Fruit fly (Drosophila melanogaster) whole organism, prepupa: ENCODE results near the gene shi.

ENCODE experiments used
- CG1621 ChIP-seq: fragments of 200-800 bp; sonication (Bioruptor generic); optimal IDR thresholded peaks from 3 replicates; lab custom pipeline; 2018; ENCODE audit warnings: missing biosample characterization, mild to moderate bottlenecking, missing genetic modification characterization
- CG16779 ChIP-seq: fragments of 200-800 bp; sonication (Bioruptor generic); optimal IDR thresholded peaks from 3 replicates; lab custom pipeline; 2017; ENCODE audit warnings: missing biosample characterization, mild to moderate bottlenecking, missing genetic modification characterization
- CG3032 ChIP-seq: fragments of 200-800 bp; optimal IDR thresholded peaks from 2 replicates; lab custom pipeline; 2019; ENCODE audit warnings: missing biosample characterization, mild to moderate bottlenecking, missing genetic modification characterization, moderate library complexity
- CG6163 ChIP-seq: fragments of 200-800 bp; sonication (Bioruptor generic); IDR thresholded peaks from 3 replicates; pipeline ENCODE4 v1.3.6; 2022; ENCODE audit warnings: missing biosample characterization, missing genetic modification characterization
- CG6276 ChIP-seq: fragments of 200-800 bp; sonication (Bioruptor generic); optimal IDR thresholded peaks from 2 replicates; lab custom pipeline; 2017; ENCODE audit warnings: missing biosample characterization, mild to moderate bottlenecking, missing genetic modification characterization
- CG6808 ChIP-seq: fragments of 200-800 bp; sonication (Bioruptor generic); optimal IDR thresholded peaks from 3 replicates; lab custom pipeline; 2017; ENCODE audit warnings: missing biosample characterization, missing genetic modification characterization, mild to moderate bottlenecking, moderate library complexity, missing genetic modification reagents
- CG7368 ChIP-seq: fragments of 200-800 bp; sonication (Bioruptor generic); optimal IDR thresholded peaks from 3 replicates; lab custom pipeline; 2016; ENCODE audit warnings: missing biosample characterization, missing genetic modification characterization
- CG8119 ChIP-seq: fragments of 200-800 bp; sonication (Bioruptor generic); IDR thresholded peaks from 3 replicates; pipeline ENCODE4 v1.3.6; 2022; ENCODE audit warnings: missing biosample characterization, missing genetic modification characterization
- CG8319 ChIP-seq: fragments of 200-800 bp; sonication (Bioruptor generic); optimal IDR thresholded peaks from 3 replicates; lab custom pipeline; 2016; ENCODE audit warnings: missing biosample characterization, missing genetic modification characterization
- CG9139 ChIP-seq: fragments of 200-800 bp; sonication (Bioruptor generic); optimal IDR thresholded peaks from 3 replicates; lab custom pipeline; 2017; ENCODE audit warnings: missing biosample characterization, mild to moderate bottlenecking, missing genetic modification characterization
- Eip78C ChIP-seq: fragments of 200-800 bp; sonication (Bioruptor generic); peaks from one replicate; lab custom pipeline; 2016; ENCODE audit warnings: missing biosample characterization, missing genetic modification characterization
- Gug ChIP-seq: fragments of 200-800 bp; sonication (Bioruptor generic); IDR thresholded peaks from 2 replicates; pipeline ENCODE4 v1.3.6; 2022; ENCODE audit warnings: missing biosample characterization, missing genetic modification characterization
- Smox ChIP-seq: fragments of 200-800 bp; sonication (Bioruptor generic); optimal IDR thresholded peaks from 3 replicates; lab custom pipeline; 2016; ENCODE audit warnings: missing biosample characterization, missing genetic modification characterization
- Sox102F ChIP-seq: fragments of 200-800 bp; sonication (Bioruptor generic); optimal IDR thresholded peaks from 2 replicates; lab custom pipeline; 2016; ENCODE audit warnings: missing biosample characterization, mild to moderate bottlenecking, missing genetic modification characterization
- Sox15 ChIP-seq: fragments of 200-800 bp; sonication (Bioruptor generic); optimal IDR thresholded peaks from 3 replicates; lab custom pipeline; 2016; ENCODE audit warnings: missing biosample characterization, missing genetic modification characterization
- achi ChIP-seq: fragments of 200-800 bp; sonication (Bioruptor generic); optimal IDR thresholded peaks from 3 replicates; lab custom pipeline; 2016; ENCODE audit warnings: missing biosample characterization, missing genetic modification characterization
- dsx ChIP-seq: fragments of 200-800 bp; optimal IDR thresholded peaks from 3 replicates; lab custom pipeline; 2019; ENCODE audit warnings: missing biosample characterization, mild to moderate bottlenecking, missing genetic modification characterization, moderate library complexity; ENCODE audit not compliant: poor library complexity, severe bottlenecking
- esn ChIP-seq: fragments of 200-800 bp; sonication (Bioruptor generic); optimal IDR thresholded peaks from 2 replicates; lab custom pipeline; 2016; ENCODE audit warnings: missing biosample characterization, mild to moderate bottlenecking, missing genetic modification characterization, moderate library complexity
- fd59A ChIP-seq: fragments of 200-800 bp; sonication (Bioruptor generic); optimal IDR thresholded peaks from 2 replicates; lab custom pipeline; 2017; ENCODE audit warnings: missing biosample characterization, mild to moderate bottlenecking, missing genetic modification characterization, missing genetic modification reagents
- fkh ChIP-seq: fragments of 200-800 bp; sonication (Bioruptor generic); optimal IDR thresholded peaks from 3 replicates; lab custom pipeline; 2017; ENCODE audit warnings: missing biosample characterization, mild to moderate bottlenecking, missing genetic modification characterization, moderate library complexity
- pdm3 ChIP-seq: fragments of 200-800 bp; sonication (Bioruptor generic); optimal IDR thresholded peaks from 3 replicates; lab custom pipeline; 2016; ENCODE audit warnings: missing biosample characterization, missing genetic modification characterization
- ss ChIP-seq, 2 experiments: fragments of 200-800 bp; sonication (Bioruptor generic); optimal IDR thresholded peaks; 2 replicates in 1 of 2; 3 replicates in 1 of 2; lab custom pipeline; 2017 to 2018; ENCODE audit warnings: mild to moderate bottlenecking in 2 of 2, missing biosample characterization in 2 of 2, missing genetic modification characterization in 2 of 2, moderate library complexity in 1 of 2
- svp ChIP-seq: fragments of 200-800 bp; sonication (Bioruptor generic); peaks from one replicate; lab custom pipeline; 2016; ENCODE audit warnings: missing biosample characterization, missing genetic modification characterization

Gene shi

dm6 chrX:15940105-15940955 is 48.4 kb downstream of the shi start, which contains the start of gene Stim:
Gene Stim, minus strand, starts transcription at chrX:15940451.
- TF ChIP-seq Sox15 (no peak), CG8119 (GFP tag; lab: Robert Waterston, UW) (no peak), Smox (GFP tag; lab: Kevin White, UChicago) (no peak), CG8319 (GFP tag; lab: Kevin White, UChicago) (no peak), Eip78C (GFP tag; lab: Kevin White, UChicago) (no peak), CG7368 (no peak), CG3032 (tag; lab: Kevin White, UChicago) (no peak), svp (GFP tag; lab: Kevin White, UChicago) (peak; percentile 67), achi (GFP tag; lab: Kevin White, UChicago) (peak; percentile 63), CG6276 (no peak), dsx (GFP tag; lab: Kevin White, UChicago) (peak; percentile 70), esn (GFP tag; lab: Kevin White, UChicago) (no peak), CG1621 (tag; lab: Kevin White, UChicago) (no peak), ss (GFP tag; optimal IDR thresholded peaks at IDR 0.05; lab: Kevin White, UChicago) (no peak), Sox102F (GFP tag; lab: Kevin White, UChicago) (no peak)

DNA sequence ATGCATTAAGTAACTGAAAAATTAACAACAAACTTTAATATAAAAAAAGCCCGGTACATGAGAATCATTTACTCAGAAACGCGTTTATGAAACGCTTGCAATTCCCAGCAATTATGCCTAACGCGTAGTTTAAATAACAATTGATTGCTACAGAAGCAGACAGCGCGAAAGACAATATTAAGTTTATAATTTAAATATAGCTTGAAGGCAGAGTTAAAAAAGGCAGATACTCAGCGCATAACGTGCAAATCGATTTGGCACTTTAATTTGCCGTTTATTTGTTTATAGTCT is 49.0 kb downstream of the shi start, which contains the start of gene CG8924:
Gene CG8924 (plus strand): TSS at position 122 of the 291 bp plus-strand sequence.
- TF ChIP-seq Eip78C (GFP tag; lab: Kevin White, UChicago) (peak; percentile 58), CG3032 (tag; lab: Kevin White, UChicago) (no peak)
- TF ChIP-seq, all 60 proteins: peak for 1

DNA sequence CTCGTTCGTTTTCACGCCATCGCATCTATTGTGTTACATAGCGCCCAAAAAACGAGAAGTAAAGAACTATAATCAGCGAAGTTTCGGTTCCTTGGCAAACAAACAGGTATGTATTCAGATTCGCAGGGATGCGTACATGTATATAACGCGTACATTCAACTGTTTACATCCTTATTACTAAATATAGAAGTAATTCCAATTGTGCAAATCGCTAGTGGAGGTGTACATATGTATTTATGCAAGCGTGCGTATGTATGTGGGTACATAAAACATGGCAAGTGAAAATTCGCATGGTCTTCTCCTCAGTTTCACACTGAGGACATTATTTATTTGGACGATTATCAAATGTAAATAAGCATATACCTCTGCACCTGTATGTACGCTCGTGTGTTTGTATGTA is 49.6 kb downstream of the shi start:
- TF ChIP-seq svp (GFP tag; lab: Kevin White, UChicago) (no peak), fkh (GFP tag; lab: Kevin White, UChicago) (no peak), CG1621 (tag; lab: Kevin White, UChicago) (no peak), Gug (no peak)

DNA sequence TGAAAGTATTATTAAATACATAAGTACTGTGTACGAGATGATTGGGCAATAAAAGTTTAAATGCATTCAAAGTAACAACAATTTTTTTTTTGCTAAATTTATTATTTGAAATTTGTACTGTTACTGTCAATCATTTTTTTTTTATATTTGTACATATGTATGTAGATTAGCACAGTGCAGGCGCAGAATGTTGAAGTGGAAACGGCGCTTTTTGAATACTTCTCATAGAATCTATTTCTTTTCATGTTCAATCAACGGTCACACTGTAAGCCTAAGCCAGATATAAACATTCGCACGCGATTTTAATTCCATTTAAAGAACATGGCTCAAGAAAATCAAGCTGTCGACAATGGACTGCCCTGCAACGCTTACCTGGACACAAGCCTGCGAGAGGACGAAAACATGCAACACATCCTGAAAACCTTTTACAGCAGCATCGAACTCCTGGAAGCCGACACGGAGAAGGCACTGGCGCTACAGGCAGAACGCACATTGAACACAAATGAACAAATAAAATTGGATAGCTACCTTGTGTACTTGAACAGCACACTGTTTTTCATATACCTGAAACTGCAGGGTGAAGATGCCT is 52.9 kb downstream of the shi start, which contains the start of gene Rrp47:
Gene Rrp47 (plus strand): TSS at position 163 of the 589 bp plus-strand sequence.
- TF ChIP-seq Eip78C (GFP tag; lab: Kevin White, UChicago): peak; percentile 28
- TF ChIP-seq Sox15: no peak

dm6 chrX:15950056-15950455 is 58.1 kb downstream of the shi start:
- TF ChIP-seq svp (GFP tag; lab: Kevin White, UChicago) (no peak), CG6163 (no peak), CG6808 (GFP tag; lab: Kevin White, UChicago) (no peak), pdm3 (no peak), CG9139 (GFP tag; lab: Kevin White, UChicago) (no peak), CG16779 (tag; lab: Kevin White, UChicago) (no peak), fd59A (GFP tag; lab: Kevin White, UChicago) (no peak)
